Fruit fly (Drosophila melanogaster): Measurements from ENCODE around the gene Ulp1.

Ulp1 gene

dm6 chrX:19224580-19225303, 16.8 kb upstream of the Ulp1 start (continued):
- TF ChIP-seq CG11398 (GFP tag; optimal IDR thresholded peaks at IDR 0.05) = no peak
- TF ChIP-seq crp (GFP tag; optimal IDR thresholded peaks at IDR 0.05) = no peak
- no peak for TF ChIP-seq insv (GFP tag; optimal IDR thresholded peaks at IDR 0.05)
- no peak for TF ChIP-seq hbn (GFP tag; IDR thresholded peaks at IDR 0.05; ENCODE audit: partially characterized antibody)
- TF ChIP-seq CG43689 (GFP tag; IDR thresholded peaks at IDR 0.05) = no peak
- TF ChIP-seq Vsx1 (GFP tag; optimal IDR thresholded peaks at IDR 0.05) = no peak
- no peak for TF ChIP-seq hb (GFP tag; IDR thresholded peaks at IDR 0.05; ENCODE audit: partially characterized antibody)
- no peak for TF ChIP-seq Mes4 (GFP tag; optimal IDR thresholded peaks at IDR 0.05)
- no peak for TF ChIP-seq CG8944 (GFP tag; optimal IDR thresholded peaks at IDR 0.05)
- no peak for TF ChIP-seq Hr39 (optimal IDR thresholded peaks at IDR 0.05)
- TF ChIP-seq gcm2 (GFP tag; optimal IDR thresholded peaks at IDR 0.05) = no peak
- no peak for TF ChIP-seq CG11247 (GFP tag; IDR thresholded peaks at IDR 0.05)
- TF ChIP-seq Lim3 (GFP tag; IDR thresholded peaks at IDR 0.05) = no peak
- TF ChIP-seq ERR (GFP tag; optimal IDR thresholded peaks at IDR 0.05) = no peak
- no peak for TF ChIP-seq eve (GFP tag; optimal IDR thresholded peaks at IDR 0.05)
- no peak for TF ChIP-seq dimm (GFP tag; IDR thresholded peaks at IDR 0.05)
- no peak for TF ChIP-seq scrt (GFP tag; optimal IDR thresholded peaks at IDR 0.05)
- TF ChIP-seq CG17912 (GFP tag; optimal IDR thresholded peaks at IDR 0.05) = no peak
- no peak for TF ChIP-seq CG7372 (GFP tag; IDR thresholded peaks at IDR 0.05)
- TF ChIP-seq BtbVII (GFP tag; optimal IDR thresholded peaks at IDR 0.05) = peak; percentile 3
- TF ChIP-seq ab (GFP tag; optimal IDR thresholded peaks at IDR 0.05) = no peak
- peak; percentile 63 for TF ChIP-seq CG8924 (tag; optimal IDR thresholded peaks at IDR 0.05)
- TF ChIP-seq CG15269 (tag; optimal IDR thresholded peaks at IDR 0.05) = peak; percentile 40
- TF ChIP-seq pita (GFP tag; optimal IDR thresholded peaks at IDR 0.05) = no peak
- TF ChIP-seq slp2 (GFP tag; optimal IDR thresholded peaks at IDR 0.05) = no peak
- TF ChIP-seq zen (tag; optimal IDR thresholded peaks at IDR 0.05) = no peak
- no peak for TF ChIP-seq CG13296 (GFP tag; optimal IDR thresholded peaks at IDR 0.05)
- TF ChIP-seq CG6689 (GFP tag; IDR thresholded peaks at IDR 0.05) = peak; percentile 42; the same call in 1 of the 2 replicates
- no peak for TF ChIP-seq klu (GFP tag; IDR thresholded peaks at IDR 0.05)
- TF ChIP-seq CG32772 (GFP tag; IDR thresholded peaks at IDR 0.05) = no peak
- TF ChIP-seq zen2 (GFP tag; IDR thresholded peaks at IDR 0.05; ENCODE audit: partially characterized antibody) = no peak
- no peak for TF ChIP-seq repo (GFP tag; optimal IDR thresholded peaks at IDR 0.05)
- no peak for TF ChIP-seq Fer3 (tag; optimal IDR thresholded peaks at IDR 0.05)
- TF ChIP-seq tin (GFP tag; optimal IDR thresholded peaks at IDR 0.05) = peak; percentile 5
- no peak for TF ChIP-seq CG32767 (GFP tag; IDR thresholded peaks at IDR 0.05)
- peak; percentile 38 for TF ChIP-seq CG13424 (tag; optimal IDR thresholded peaks at IDR 0.05)
- TF ChIP-seq rib (GFP tag; IDR thresholded peaks at IDR 0.05) = no peak
- no peak for TF ChIP-seq inv (GFP tag; IDR thresholded peaks at IDR 0.05; ENCODE audit: partially characterized antibody)
- TF ChIP-seq CG1647 (GFP tag; optimal IDR thresholded peaks at IDR 0.05) = no peak
- no peak for TF ChIP-seq sr (GFP tag; IDR thresholded peaks at IDR 0.05)
- TF ChIP-seq grau (tag; optimal IDR thresholded peaks at IDR 0.05) = peak; percentile 56
- no peak for TF ChIP-seq Xrp1 (GFP tag; IDR thresholded peaks at IDR 0.05)
- no peak for TF ChIP-seq gsb (GFP tag; IDR thresholded peaks at IDR 0.05)
- TF ChIP-seq dmrt99B (tag; optimal IDR thresholded peaks at IDR 0.05) = peak; percentile 70
- TF ChIP-seq CG31441 (GFP tag; IDR thresholded peaks at IDR 0.05) = peak; percentile 73; the same call in 1 of the 2 replicates
- no peak for TF ChIP-seq Nf-YC (tag; optimal IDR thresholded peaks at IDR 0.05)
- peak; percentile 44 for TF ChIP-seq CG12659 (GFP tag; optimal IDR thresholded peaks at IDR 0.05)
- TF ChIP-seq ATbp (GFP tag; optimal IDR thresholded peaks at IDR 0.05) = peak; percentile 8
- TF ChIP-seq CG7963 (GFP tag; IDR thresholded peaks at IDR 0.05; ENCODE audit: partially characterized antibody) = no peak
- TF ChIP-seq Usf (GFP tag; optimal IDR thresholded peaks at IDR 0.05) = no peak
- TF ChIP-seq gro (GFP tag; optimal IDR thresholded peaks at IDR 0.05) = no peak

All from whole organism, embryonic.